Fruit fly (Drosophila melanogaster): ENCODE data around the gene aay.

Gene aay

DNA sequence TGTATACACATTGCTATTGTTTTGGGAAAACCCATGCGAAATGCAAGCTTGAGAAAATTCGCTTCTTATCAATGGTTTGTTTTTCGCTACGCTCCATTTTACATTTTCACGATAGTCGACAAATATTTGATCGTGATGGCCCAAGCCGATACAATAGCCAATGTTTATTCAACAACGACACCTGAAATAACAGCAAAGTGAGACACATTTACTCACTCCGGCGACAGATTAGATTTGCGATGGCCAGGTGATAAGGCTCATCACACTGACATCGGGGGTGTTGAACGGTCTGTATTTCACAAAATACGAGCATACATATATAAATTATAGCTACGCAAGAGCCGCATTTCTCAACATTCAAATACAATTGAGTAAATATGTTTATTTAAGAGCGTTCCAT, 25.9 kb upstream of the aay start (continued):
- TF ChIP-seq CG2120 (GFP tag; optimal IDR thresholded peaks at IDR 0.05) (peak; percentile 60), CG16815 (GFP tag; optimal IDR thresholded peaks at IDR 0.05) (no peak), danr (GFP tag; IDR thresholded peaks at IDR 0.05) (no peak), CG3407 (GFP tag; optimal IDR thresholded peaks at IDR 0.05) (peak; percentile 44), ab (GFP tag; optimal IDR thresholded peaks at IDR 0.05) (no peak), CG2129 (GFP tag; IDR thresholded peaks at IDR 0.05; ENCODE audit: partially characterized antibody) (no peak), NFAT (GFP tag; IDR thresholded peaks at IDR 0.05) (no peak), lmd (GFP tag; IDR thresholded peaks at IDR 0.05) (no peak), HLHmδ (GFP tag; optimal IDR thresholded peaks at IDR 0.05) (peak; percentile 71), Awh (GFP tag; IDR thresholded peaks at IDR 0.05) (peak; percentile 81), Vsx1 (GFP tag; optimal IDR thresholded peaks at IDR 0.05) (peak; percentile 83), Spps (tag; optimal IDR thresholded peaks at IDR 0.05) (peak; percentile 41), CG11398 (GFP tag; optimal IDR thresholded peaks at IDR 0.05) (peak; percentile 41), CG13287 (GFP tag; IDR thresholded peaks at IDR 0.05; ENCODE audit: partially characterized antibody) (no peak), CG18262 (tag; optimal IDR thresholded peaks at IDR 0.05) (peak; percentile 46), Rfx (GFP tag; IDR thresholded peaks at IDR 0.05) (peak; percentile 69), CG4854 (GFP tag; optimal IDR thresholded peaks at IDR 0.05) (peak; percentile 66), Lim3 (GFP tag; IDR thresholded peaks at IDR 0.05) (no peak), CG4707 (GFP tag; optimal IDR thresholded peaks at IDR 0.05) (peak; percentile 34), Fer2 (tag; optimal IDR thresholded peaks at IDR 0.05) (peak; percentile 59), NC2α (GFP tag; optimal IDR thresholded peaks at IDR 0.05) (no peak), CG10543 (GFP tag; optimal IDR thresholded peaks at IDR 0.05) (peak; percentile 25), repo (GFP tag; optimal IDR thresholded peaks at IDR 0.05) (peak; percentile 41), Hr51 (GFP tag; optimal IDR thresholded peaks at IDR 0.05) (peak in 1 of 2 experiments; percentile 30), toy (GFP tag; IDR thresholded peaks at IDR 0.05) (peak; percentile 49; the same call in 1 of the 2 replicates), Meics (GFP tag; optimal IDR thresholded peaks at IDR 0.05) (peak; percentile 90), Poxn (GFP tag; IDR thresholded peaks at IDR 0.05) (no peak), lab (GFP tag; optimal IDR thresholded peaks at IDR 0.05) (peak; percentile 97), pnt (GFP tag; optimal IDR thresholded peaks at IDR 0.05) (peak; percentile 25), Hand (GFP tag; optimal IDR thresholded peaks at IDR 0.05) (peak; percentile 3), gce (GFP tag; IDR thresholded peaks at IDR 0.05) (no peak), eve (GFP tag; optimal IDR thresholded peaks at IDR 0.05) (peak in 1 of 2 experiments; percentile 13), Hmx (GFP tag; optimal IDR thresholded peaks at IDR 0.05) (no peak), CG18764 (GFP tag; optimal IDR thresholded peaks at IDR 0.05) (peak; percentile 48), CG11456 (GFP tag; IDR thresholded peaks at IDR 0.05) (no peak; the same call in 2 of the 3 replicates), gsb-n (tag; optimal IDR thresholded peaks at IDR 0.05) (peak; percentile 38), Atf6 (GFP tag; IDR thresholded peaks at IDR 0.05) (peak; percentile 77), pzg (GFP tag; optimal IDR thresholded peaks at IDR 0.05) (peak; percentile 18), HmgZ (tag; optimal IDR thresholded peaks at IDR 0.05) (peak; percentile 44), wor (GFP tag; IDR thresholded peaks at IDR 0.05) (no peak), Deaf1 (tag; optimal IDR thresholded peaks at IDR 0.05) (peak; percentile 2), Fer3 (tag; optimal IDR thresholded peaks at IDR 0.05) (peak; percentile 84), crc (GFP tag; optimal IDR thresholded peaks at IDR 0.05) (peak; percentile 76), vvl (GFP tag; IDR thresholded peaks at IDR 0.05) (no peak), CG42726 (GFP tag; IDR thresholded peaks at IDR 0.05; ENCODE audit: partially characterized antibody) (no peak), CG3726 (GFP tag; IDR thresholded peaks at IDR 0.05) (peak; percentile 5; the same call in 1 of the 3 replicates), CG11504 (tag; optimal IDR thresholded peaks at IDR 0.05) (peak; percentile 43), CG30431 (GFP tag; optimal IDR thresholded peaks at IDR 0.05) (no peak), Kr (GFP tag; optimal IDR thresholded peaks at IDR 0.05) (peak; percentile 2), Med (GFP tag) (peak; percentile 92), CG14860 (GFP tag; IDR thresholded peaks at IDR 0.05; ENCODE audit: partially characterized antibody) (no peak)

Data from whole organism, embryonic.